Fruit fly (Drosophila melanogaster): ENCODE data around the gene ppk31.

The ppk31 gene

DNA sequence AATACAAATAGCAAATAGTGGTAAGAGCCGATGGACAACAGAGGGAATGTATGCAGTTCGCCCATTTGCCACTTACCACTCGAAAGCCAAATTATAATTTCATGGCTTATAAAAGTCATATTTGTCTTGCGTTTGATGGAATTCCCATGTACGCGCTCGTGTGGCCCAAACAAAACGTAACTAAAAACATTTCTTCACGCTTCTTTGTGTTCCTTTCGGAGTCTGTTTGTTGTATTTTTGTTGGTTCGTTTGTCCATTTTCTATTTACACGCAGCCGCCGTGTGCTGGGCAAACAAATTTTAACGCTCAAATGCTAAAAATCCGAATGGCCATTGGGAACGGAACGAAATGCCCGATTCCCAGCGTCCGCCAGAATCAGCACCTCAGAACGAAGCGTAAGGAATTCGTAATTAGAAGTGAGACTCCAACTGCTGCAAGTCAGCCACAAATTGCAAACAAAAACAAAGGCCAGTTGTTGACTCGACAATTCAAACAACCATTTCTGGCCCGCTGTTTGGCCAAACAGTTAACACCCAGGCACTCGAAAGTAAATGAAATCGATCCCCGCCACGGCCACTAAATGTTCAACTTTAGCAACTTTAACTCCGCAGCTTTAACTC lies 45.9 kb downstream of the ppk31 start (continued):
- TF ChIP-seq CG4424 (GFP tag; optimal IDR thresholded peaks at IDR 0.05) = no peak
- peak; percentile 3 for TF ChIP-seq Fer3 (tag; optimal IDR thresholded peaks at IDR 0.05)
- TF ChIP-seq sqz (GFP tag; optimal IDR thresholded peaks at IDR 0.05) = peak; percentile 1
- no peak for TF ChIP-seq CG31388 (GFP tag; optimal IDR thresholded peaks at IDR 0.05)
- TF ChIP-seq Pdp1 (GFP tag; optimal IDR thresholded peaks at IDR 0.05) = peak; percentile 2 to 25
- TF ChIP-seq chinmo (GFP tag; IDR thresholded peaks at IDR 0.05; ENCODE audit: partially characterized antibody) = no peak
- no peak for TF ChIP-seq crol (GFP tag; IDR thresholded peaks at IDR 0.05)
- TF ChIP-seq CG12299 (tag; optimal IDR thresholded peaks at IDR 0.05) = no peak
- TF ChIP-seq B-H2 (GFP tag; optimal IDR thresholded peaks at IDR 0.05) = no peak
- TF ChIP-seq CG3726 (GFP tag; IDR thresholded peaks at IDR 0.05) = 0 out of 3 replicates have a peak, but pooled peaks have one; percentile 42
- no peak for TF ChIP-seq phol (tag; optimal IDR thresholded peaks at IDR 0.05)
- no peak for TF ChIP-seq Hsf (GFP tag; optimal IDR thresholded peaks at IDR 0.05)
- TF ChIP-seq Ssrp (tag; optimal IDR thresholded peaks at IDR 0.05) = no peak
- peak; percentile 84 for TF ChIP-seq Awh (GFP tag; IDR thresholded peaks at IDR 0.05)
- TF ChIP-seq mld (GFP tag; IDR thresholded peaks at IDR 0.05; ENCODE audit: partially characterized antibody) = no peak
- no peak for TF ChIP-seq CG9437 (GFP tag; optimal IDR thresholded peaks at IDR 0.05)
- TF ChIP-seq tgo (GFP tag; IDR thresholded peaks at IDR 0.05) = no peak; the same call in 2 of the 3 replicates
- TF ChIP-seq sd (tag; optimal IDR thresholded peaks at IDR 0.05) = no peak
- peak; percentile 23 for TF ChIP-seq HLHmδ (GFP tag; optimal IDR thresholded peaks at IDR 0.05)
- no peak for TF ChIP-seq CG3065 (GFP tag; optimal IDR thresholded peaks at IDR 0.05)
- no peak for TF ChIP-seq Lpt (GFP tag; optimal IDR thresholded peaks at IDR 0.05)
- TF ChIP-seq dysf (GFP tag; IDR thresholded peaks at IDR 0.05) = peak; percentile 6; the same call in 1 of the 3 replicates
- no peak for TF ChIP-seq CG18476 (GFP tag; optimal IDR thresholded peaks at IDR 0.05)
- peak; percentile 72 for TF ChIP-seq CG3407 (GFP tag; optimal IDR thresholded peaks at IDR 0.05)
- TF ChIP-seq kah (GFP tag; optimal IDR thresholded peaks at IDR 0.05) = peak; percentile 17
- no peak for TF ChIP-seq Dad (GFP tag; optimal IDR thresholded peaks at IDR 0.05)
- peak; percentile 52; the same call in 1 of the 3 replicates for TF ChIP-seq ase (GFP tag; IDR thresholded peaks at IDR 0.05)
- TF ChIP-seq da (GFP tag; optimal IDR thresholded peaks at IDR 0.05) = no peak
- TF ChIP-seq Nf-YC (tag; optimal IDR thresholded peaks at IDR 0.05) = no peak
- no peak for TF ChIP-seq CG10274 (GFP tag; optimal IDR thresholded peaks at IDR 0.05)
- TF ChIP-seq CG1233 (GFP tag; optimal IDR thresholded peaks at IDR 0.05) = peak; percentile 60
- no peak for TF ChIP-seq jing (GFP tag; optimal IDR thresholded peaks at IDR 0.05)
- peak; percentile 36 for TF ChIP-seq CG3847 (GFP tag; IDR thresholded peaks at IDR 0.05)
- peak; percentile 56 for TF ChIP-seq org-1 (GFP tag; optimal IDR thresholded peaks at IDR 0.05)
- no peak for TF ChIP-seq Hr39 (optimal IDR thresholded peaks at IDR 0.05)
- no peak for TF ChIP-seq CG17186 (GFP tag; optimal IDR thresholded peaks at IDR 0.05)
- TF ChIP-seq CG31441 (GFP tag; IDR thresholded peaks at IDR 0.05) = peak; percentile 22; the same call in 1 of the 2 replicates
- TF ChIP-seq Nf-YA (GFP tag; IDR thresholded peaks at IDR 0.05) = peak; percentile 64
- 0 out of 2 replicates have a peak, but pooled peaks have one; percentile 16 for TF ChIP-seq CG10959 (GFP tag; IDR thresholded peaks at IDR 0.05)
- no peak for TF ChIP-seq CG9609 (GFP tag; optimal IDR thresholded peaks at IDR 0.05)
- TF ChIP-seq dpn (GFP tag; optimal IDR thresholded peaks at IDR 0.05) = peak in 1 of 2 experiments; percentile 9
- no peak for TF ChIP-seq CG30431 (GFP tag; optimal IDR thresholded peaks at IDR 0.05)
- TF ChIP-seq Sry-δ (GFP tag; optimal IDR thresholded peaks at IDR 0.05) = peak; percentile 19
- TF ChIP-seq CG17385 (GFP tag; optimal IDR thresholded peaks at IDR 0.05) = peak; percentile 30
- no peak for TF ChIP-seq knrl (GFP tag; IDR thresholded peaks at IDR 0.05; ENCODE audit: partially characterized antibody)
- no peak for TF ChIP-seq CG8478 (optimal IDR thresholded peaks at IDR 0.05)
- no peak for TF ChIP-seq Eip74EF (GFP tag; optimal IDR thresholded peaks at IDR 0.05)
- TF ChIP-seq pfk (GFP tag; optimal IDR thresholded peaks at IDR 0.05) = no peak
- no peak for TF ChIP-seq eve (GFP tag; optimal IDR thresholded peaks at IDR 0.05)
- peak; percentile 18 for TF ChIP-seq CG14710 (tag; optimal IDR thresholded peaks at IDR 0.05)
- no peak for TF ChIP-seq Atf-2 (GFP tag; optimal IDR thresholded peaks at IDR 0.05)
